Fruit fly (Drosophila melanogaster) whole organism, embryonic: ENCODE data around the gene dgt1.

Source experiments
- Atf-2 ChIP-seq: fragments of 200-800 bp; sonication (Bioruptor generic); optimal IDR thresholded peaks from 2 replicates; lab custom pipeline; 2016; ENCODE audit warnings: missing biosample characterization, missing genetic modification characterization
- CG1024 ChIP-seq: fragments of 200-800 bp; sonication (Bioruptor generic); IDR thresholded peaks from 2 replicates; pipeline ENCODE4 v1.3.6; 2022; ENCODE audit warnings: missing biosample characterization, missing genetic modification characterization
- CG10366 ChIP-seq: fragments of 200-800 bp; sonication (Bioruptor generic); IDR thresholded peaks from 2 replicates; pipeline ENCODE4 v1.3.6; 2022; ENCODE audit warnings: missing biosample characterization, missing genetic modification characterization
- CG12219 ChIP-seq: fragments of 200-800 bp; sonication (Bioruptor generic); optimal IDR thresholded peaks from 3 replicates; lab custom pipeline; 2018; ENCODE audit warnings: missing biosample characterization, mild to moderate bottlenecking, missing genetic modification characterization
- CG12659 ChIP-seq: fragments of 200-800 bp; sonication (Bioruptor generic); optimal IDR thresholded peaks from 3 replicates; lab custom pipeline; 2017; ENCODE audit warnings: mild to moderate bottlenecking, missing biosample characterization, missing genetic modification reagents, missing genetic modification characterization
- CG13296 ChIP-seq: fragments of 200-800 bp; sonication (Bioruptor generic); optimal IDR thresholded peaks from 3 replicates; lab custom pipeline; 2018; ENCODE audit warnings: missing biosample characterization, mild to moderate bottlenecking, missing genetic modification characterization
- CG14014 ChIP-seq: fragments of 200-800 bp; sonication (Bioruptor generic); IDR thresholded peaks from 2 replicates; pipeline ENCODE4 v1.3.6; 2022; ENCODE audit warnings: missing biosample characterization, missing genetic modification characterization
- CG15269 ChIP-seq: fragments of 200-800 bp; sonication (Bioruptor generic); optimal IDR thresholded peaks from 2 replicates; lab custom pipeline; 2018; ENCODE audit warnings: missing biosample characterization, mild to moderate bottlenecking, missing genetic modification characterization, moderate library complexity
- CG1529 ChIP-seq: fragments of 200-800 bp; sonication (Bioruptor generic); optimal IDR thresholded peaks from 3 replicates; lab custom pipeline; 2018; ENCODE audit warnings: missing biosample characterization, missing genetic modification characterization
- CG15514 ChIP-seq: fragments of 200-800 bp; sonication (Bioruptor generic); optimal IDR thresholded peaks from 3 replicates; lab custom pipeline; 2017; ENCODE audit warnings: missing biosample characterization, missing genetic modification characterization, mild to moderate bottlenecking, moderate library complexity, missing genetic modification reagents
- CG16813 ChIP-seq: fragments of 200-800 bp; sonication (Bioruptor generic); IDR thresholded peaks from 3 replicates; pipeline ENCODE4 v1.3.6; 2022; ENCODE audit warnings: missing biosample characterization, missing genetic modification characterization; ENCODE audit not compliant: partially characterized antibody
- CG17568 ChIP-seq: fragments of 200-800 bp; sonication (Bioruptor generic); optimal IDR thresholded peaks from 2 replicates; lab custom pipeline; 2018; ENCODE audit warnings: missing biosample characterization, mild to moderate bottlenecking, missing genetic modification characterization, moderate library complexity
- CG17612 ChIP-seq: fragments of 200-800 bp; sonication (Bioruptor generic); IDR thresholded peaks from 2 replicates; pipeline ENCODE4 v1.3.6; 2022; ENCODE audit warnings: missing biosample characterization, missing genetic modification characterization
- CG2889 ChIP-seq: fragments of 200-800 bp; sonication (Bioruptor generic); IDR thresholded peaks from 3 replicates; pipeline ENCODE4 v1.3.6; 2022; ENCODE audit warnings: missing biosample characterization, missing genetic modification characterization
- CG32772 ChIP-seq: fragments of 200-800 bp; sonication (Bioruptor generic); IDR thresholded peaks from 2 replicates; pipeline ENCODE4 v1.3.6; 2022; ENCODE audit warnings: missing biosample characterization, missing genetic modification characterization
- CG6654 ChIP-seq: fragments of 200-800 bp; sonication (Bioruptor generic); optimal IDR thresholded peaks from 2 replicates; lab custom pipeline; 2017; ENCODE audit warnings: missing biosample characterization, mild to moderate bottlenecking, missing genetic modification characterization
- CG8281 ChIP-seq: fragments of 200-800 bp; sonication (Bioruptor generic); optimal IDR thresholded peaks from 2 replicates; lab custom pipeline; 2018; ENCODE audit warnings: missing biosample characterization, mild to moderate bottlenecking, missing genetic modification characterization, moderate library complexity
- CG8388 ChIP-seq: fragments of 200-800 bp; sonication (Bioruptor generic); optimal IDR thresholded peaks from 2 replicates; lab custom pipeline; 2019; ENCODE audit warnings: missing biosample characterization, mild to moderate bottlenecking, missing genetic modification characterization, moderate library complexity
- CG8478 ChIP-seq: fragments of >200 bp; optimal IDR thresholded peaks from 2 replicates; lab custom pipeline; 2018
- CG9215 ChIP-seq: fragments of 200-800 bp; sonication (Bioruptor generic); IDR thresholded peaks from 2 replicates; pipeline ENCODE4 v1.3.6; 2022; ENCODE audit warnings: missing biosample characterization, missing genetic modification characterization
- CG9932 ChIP-seq: fragments of 200-800 bp; sonication (Bioruptor generic); IDR thresholded peaks from 2 replicates; pipeline ENCODE4 v1.3.6; 2022; ENCODE audit warnings: missing biosample characterization, missing genetic modification characterization
- Deaf1 ChIP-seq: fragments of 200-800 bp; optimal IDR thresholded peaks from 3 replicates; lab custom pipeline; 2019; ENCODE audit warnings: missing biosample characterization, mild to moderate bottlenecking, missing genetic modification characterization, moderate library complexity
- Dip2 ChIP-seq: fragments of 200-800 bp; sonication (Bioruptor generic); IDR thresholded peaks from 2 replicates; pipeline ENCODE4 v1.3.6; 2022; ENCODE audit warnings: missing biosample characterization, missing genetic modification characterization
- Fer2 ChIP-seq: fragments of 200-800 bp; sonication (Bioruptor generic); optimal IDR thresholded peaks from 2 replicates; lab custom pipeline; 2018; ENCODE audit warnings: missing biosample characterization, mild to moderate bottlenecking, missing genetic modification characterization, moderate library complexity
- Fer3 ChIP-seq: fragments of 200-800 bp; sonication (Bioruptor generic); optimal IDR thresholded peaks from 2 replicates; lab custom pipeline; 2018; ENCODE audit warnings: missing biosample characterization, mild to moderate bottlenecking, missing genetic modification characterization, moderate library complexity
- Gsc ChIP-seq: fragments of 200-800 bp; sonication (Bioruptor generic); IDR thresholded peaks from 2 replicates; pipeline ENCODE4 v1.3.6; 2022; ENCODE audit warnings: missing biosample characterization, missing genetic modification characterization
- HLH4C ChIP-seq: fragments of 200-800 bp; sonication (Bioruptor generic); IDR thresholded peaks from 3 replicates; pipeline ENCODE4 v1.3.6; 2022; ENCODE audit warnings: missing biosample characterization, missing genetic modification characterization; ENCODE audit not compliant: partially characterized antibody
- HLH54F ChIP-seq: fragments of 200-800 bp; sonication (Bioruptor generic); optimal IDR thresholded peaks from 3 replicates; lab custom pipeline; 2016; ENCODE audit warnings: missing biosample characterization, missing genetic modification characterization
- Hmx ChIP-seq: fragments of 200-800 bp; sonication (Bioruptor generic); optimal IDR thresholded peaks from 2 replicates; lab custom pipeline; 2016; ENCODE audit warnings: missing biosample characterization, missing genetic modification characterization
- MTF-1 ChIP-seq: fragments of 200-800 bp; sonication (Bioruptor generic); optimal IDR thresholded peaks from 2 replicates; lab custom pipeline; 2018; ENCODE audit warnings: missing biosample characterization, mild to moderate bottlenecking, missing genetic modification characterization, borderline replicate concordance
- Med ChIP-seq: fragments of 200-800 bp; sonication (Bioruptor generic); peaks from one replicate; lab custom pipeline; 2016; ENCODE audit warnings: missing biosample characterization, missing genetic modification characterization, mild to moderate bottlenecking, inconsistent platforms, moderate library complexity
- Mrtf ChIP-seq: fragments of 200-800 bp; sonication (Bioruptor generic); IDR thresholded peaks from 3 replicates; pipeline ENCODE4 v1.3.6; 2022; ENCODE audit warnings: missing biosample characterization, missing genetic modification characterization
- Myb ChIP-seq: fragments of 200-800 bp; sonication (Bioruptor generic); optimal IDR thresholded peaks from 2 replicates; lab custom pipeline; 2016; ENCODE audit warnings: missing biosample characterization, missing genetic modification characterization
- Rfx ChIP-seq: fragments of 200-800 bp; sonication (Bioruptor generic); IDR thresholded peaks from 2 replicates; pipeline ENCODE4 v1.3.6; 2022; ENCODE audit warnings: missing biosample characterization, missing genetic modification characterization
- Taf1 ChIP-seq: fragments of 200-800 bp; sonication (Bioruptor generic); IDR thresholded peaks from 2 replicates; pipeline ENCODE4 v1.3.6; 2022; ENCODE audit warnings: missing biosample characterization, missing genetic modification characterization
- ase ChIP-seq: fragments of 200-800 bp; sonication (Bioruptor generic); IDR thresholded peaks from 3 replicates; pipeline ENCODE4 v1.3.6; 2022; ENCODE audit warnings: missing biosample characterization, missing genetic modification characterization
- bowl ChIP-seq: fragments of 200-800 bp; sonication (Bioruptor generic); IDR thresholded peaks from 2 replicates; pipeline ENCODE4 v1.3.6; 2022; ENCODE audit warnings: missing biosample characterization, missing genetic modification characterization
- chinmo ChIP-seq: fragments of 200-800 bp; sonication (Bioruptor generic); IDR thresholded peaks from 4 replicates; pipeline ENCODE4 v1.3.6; 2022; ENCODE audit warnings: missing biosample characterization, missing genetic modification characterization; ENCODE audit not compliant: partially characterized antibody
- chn ChIP-seq: fragments of 200-800 bp; sonication (Bioruptor generic); optimal IDR thresholded peaks from 2 replicates; lab custom pipeline; 2016; ENCODE audit warnings: missing biosample characterization, missing genetic modification characterization
- ci ChIP-seq: fragments of 200-800 bp; sonication (Bioruptor generic); IDR thresholded peaks from 3 replicates; pipeline ENCODE4 v1.3.6; 2022; ENCODE audit warnings: missing biosample characterization, missing genetic modification characterization
- fru ChIP-seq: fragments of >200 bp; optimal IDR thresholded peaks from 2 replicates; lab custom pipeline; 2017
- fu2 ChIP-seq: fragments of 200-800 bp; sonication (Bioruptor generic); optimal IDR thresholded peaks from 2 replicates; lab custom pipeline; 2016; ENCODE audit warnings: missing biosample characterization, missing genetic modification characterization
- grn ChIP-seq: fragments of 200-800 bp; sonication (Bioruptor generic); optimal IDR thresholded peaks from 3 replicates; lab custom pipeline; 2017; ENCODE audit warnings: missing biosample characterization, missing genetic modification characterization
- gt ChIP-seq: fragments of 200-800 bp; sonication (Bioruptor generic); IDR thresholded peaks from 2 replicates; pipeline ENCODE4 v1.3.6; 2022; ENCODE audit warnings: missing biosample characterization, missing genetic modification characterization
- pita ChIP-seq: fragments of 200-800 bp; sonication (Bioruptor generic); optimal IDR thresholded peaks from 2 replicates; lab custom pipeline; 2017; ENCODE audit warnings: missing biosample characterization, mild to moderate bottlenecking, missing genetic modification characterization
- sd ChIP-seq: fragments of 200-800 bp; sonication (Bioruptor generic); optimal IDR thresholded peaks from 3 replicates; lab custom pipeline; 2018; ENCODE audit warnings: missing biosample characterization, mild to moderate bottlenecking, missing genetic modification characterization, moderate library complexity
- seq ChIP-seq: fragments of 200-800 bp; sonication (Bioruptor generic); IDR thresholded peaks from 2 replicates; pipeline ENCODE4 v1.3.6; 2022; ENCODE audit warnings: missing biosample characterization, missing genetic modification characterization
- sna ChIP-seq: fragments of 200-800 bp; sonication (Bioruptor generic); IDR thresholded peaks from 2 replicates; pipeline ENCODE4 v1.3.6; 2022; ENCODE audit warnings: missing biosample characterization, missing genetic modification characterization; ENCODE audit not compliant: partially characterized antibody
- toy ChIP-seq: fragments of 200-800 bp; sonication (Bioruptor generic); IDR thresholded peaks from 2 replicates; pipeline ENCODE4 v1.3.6; 2022; ENCODE audit warnings: missing biosample characterization, missing genetic modification characterization
- unpg ChIP-seq: fragments of 200-800 bp; sonication (Bioruptor generic); optimal IDR thresholded peaks from 3 replicates; lab custom pipeline; 2018; ENCODE audit warnings: missing biosample characterization, mild to moderate bottlenecking, missing genetic modification characterization, moderate library complexity

dgt1 gene

DNA sequence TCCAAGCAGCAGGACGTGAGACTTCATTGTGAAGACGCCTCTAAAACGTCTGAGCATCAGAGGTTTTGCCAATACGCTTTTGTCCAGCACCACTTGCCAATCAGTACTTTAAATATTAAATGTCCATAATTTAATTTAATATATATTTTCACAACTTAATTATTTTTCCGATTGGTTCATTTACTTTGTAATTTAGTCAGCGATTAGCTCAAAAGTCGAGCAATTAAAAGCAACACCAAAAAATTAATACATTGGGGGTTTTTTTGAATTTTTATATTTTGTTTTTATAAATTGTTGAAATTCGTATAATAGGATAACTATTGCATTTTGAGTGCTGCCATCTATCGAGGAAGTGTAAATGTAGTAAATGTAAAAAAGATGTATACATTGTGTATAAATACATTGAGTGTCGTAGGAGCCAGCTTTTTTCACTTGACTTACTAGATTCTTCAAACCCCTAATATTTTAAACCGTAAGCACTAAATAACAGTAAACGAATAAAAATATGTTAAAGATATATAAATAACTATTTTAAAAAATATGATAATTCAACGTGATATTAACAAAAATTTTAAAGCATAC lies 46.6 kb upstream of the dgt1 start, which contains the start of gene CG15517 (continued):
- no peak for TF ChIP-seq Deaf1 (tag; lab: Kevin White, UChicago)
- TF ChIP-seq CG2889 (GFP tag; lab: Robert Waterston, UW): no peak
- peak; percentile 6 for TF ChIP-seq unpg (GFP tag; lab: Kevin White, UChicago)
- TF ChIP-seq CG1024 (GFP tag; lab: Robert Waterston, UW): no peak
- TF ChIP-seq chn (GFP tag; lab: Kevin White, UChicago): no peak
- no peak for TF ChIP-seq Atf-2 (GFP tag; lab: Kevin White, UChicago)
- no peak for TF ChIP-seq CG8388 (GFP tag; lab: Kevin White, UChicago)
- no peak for TF ChIP-seq fru (lab: Kevin White, UChicago)
- TF ChIP-seq CG16813 (GFP tag; lab: Robert Waterston, UW): peak; percentile 58
- TF ChIP-seq fu2 (GFP tag; lab: Kevin White, UChicago): no peak
- TF ChIP-seq CG32772 (GFP tag; lab: Robert Waterston, UW): no peak
- peak; percentile 17 for TF ChIP-seq sd (tag; lab: Kevin White, UChicago)
- no peak; the same call in 2 of the 3 replicates for TF ChIP-seq ase (GFP tag; lab: Robert Waterston, UW)
- no peak for TF ChIP-seq HLH4C (GFP tag; lab: Robert Waterston, UW)
- TF ChIP-seq CG17612: no peak
- no peak for TF ChIP-seq Mrtf
- no peak for TF ChIP-seq CG14014 (GFP tag; lab: Robert Waterston, UW)
- TF ChIP-seq CG1529 (GFP tag; lab: Kevin White, UChicago): no peak
- no peak for TF ChIP-seq CG6654
- no peak for TF ChIP-seq ci (GFP tag; lab: Robert Waterston, UW)
- no peak for TF ChIP-seq CG8478 (lab: Kevin White, UChicago)
- no peak for TF ChIP-seq CG15269 (tag; lab: Kevin White, UChicago)
- TF ChIP-seq CG12659: peak; percentile 17
- TF ChIP-seq Fer3 (tag; lab: Kevin White, UChicago): peak; percentile 17
- TF ChIP-seq Taf1: no peak
- no peak for TF ChIP-seq grn (GFP tag; lab: Kevin White, UChicago)
- TF ChIP-seq HLH54F (GFP tag; lab: Kevin White, UChicago): no peak
- TF ChIP-seq CG12219: no peak
- peak; percentile 3 for TF ChIP-seq pita (GFP tag; lab: Kevin White, UChicago)
- no peak for TF ChIP-seq gt (GFP tag; lab: Robert Waterston, UW)
- no peak for TF ChIP-seq bowl (GFP tag; lab: Robert Waterston, UW)
- TF ChIP-seq Rfx (GFP tag; lab: Robert Waterston, UW): 0 out of 2 replicates have a peak, but pooled peaks have one; percentile 30
- peak; percentile 18; the same call in 1 of the 2 replicates for TF ChIP-seq Dip2 (GFP tag; lab: Robert Waterston, UW)
- no peak for TF ChIP-seq CG8281 (tag; lab: Kevin White, UChicago)
- TF ChIP-seq, all 482 proteins: peak for 67

- TF ChIP-seq CG8281 (tag; lab: Kevin White, UChicago) (peak; percentile 94), Gsc (GFP tag; lab: Robert Waterston, UW) (no peak)
These were observed 42.3 kb upstream of the dgt1 start for dm6 chr3R:29899635-29900034.

- TF ChIP-seq Hmx (GFP tag; lab: Kevin White, UChicago) (no peak), Myb (GFP tag; lab: Kevin White, UChicago) (no peak), CG9215 (no peak), toy (no peak), MTF-1 (GFP tag; lab: Kevin White, UChicago) (no peak), chinmo (GFP tag; lab: Robert Waterston, UW) (0 out of 4 replicates have a peak, but pooled peaks have one; percentile 34), CG9932 (peak; percentile 65), Med (GFP tag; lab: Kevin White, UChicago) (peak; percentile 83), sna (GFP tag; lab: Robert Waterston, UW) (no peak), CG13296 (GFP tag; lab: Kevin White, UChicago) (no peak), CG17568 (no peak), seq (no peak), Fer2 (tag; lab: Kevin White, UChicago) (no peak), CG15514 (GFP tag; lab: Kevin White, UChicago) (no peak), CG10366 (GFP tag; lab: Robert Waterston, UW) (no peak)
These were observed 41.3 kb upstream of the dgt1 start for dm6 chr3R:29898588-29898987.
